Worm (Caenorhabditis elegans) whole organism, mixed stage, embryonic: ENCODE measurements around the gene F21C10.7.
A peak's percentile ranks its signal among the peaks of the same experiment; 100 is the strongest.

Source experiments
- M03D4.4 ChIP-seq: sonication (generic microtip); optimal IDR thresholded peaks from 2 replicates; lab custom pipeline; 2017; ENCODE audit warnings: mild to moderate bottlenecking, missing genetic modification characterization, missing compliant biosample characterization
- bed-3 ChIP-seq: fragments of 200-800 bp; sonication (Bioruptor generic); optimal IDR thresholded peaks from 3 replicates; lab custom pipeline; 2018; ENCODE audit warnings: mild to moderate bottlenecking, missing genetic modification characterization, moderate library complexity, missing compliant biosample characterization
- blmp-1 ChIP-seq: fragments of 150-350 bp; optimal IDR thresholded peaks from 2 replicates; lab custom pipeline; 2014; ENCODE audit warnings: missing biosample characterization, missing genetic modification characterization
- ceh-39 ChIP-seq: fragments of 150-350 bp; optimal IDR thresholded peaks from 2 replicates; lab custom pipeline; 2014; ENCODE audit warnings: missing biosample characterization, missing genetic modification characterization
- ceh-83 ChIP-seq: fragments of 200-800 bp; sonication (Bioruptor generic); optimal IDR thresholded peaks from 2 replicates; lab custom pipeline; 2018; ENCODE audit warnings: mild to moderate bottlenecking, missing genetic modification characterization, missing compliant biosample characterization
- ces-1 ChIP-seq: fragments of 150-350 bp; optimal IDR thresholded peaks from 2 replicates; lab custom pipeline; 2014; ENCODE audit warnings: missing biosample characterization, missing genetic modification reagents, missing genetic modification characterization
- cnd-1 ChIP-seq: fragments of 200-800 bp; sonication (Bioruptor generic); optimal IDR thresholded peaks from 2 replicates; lab custom pipeline; 2018; ENCODE audit warnings: mild to moderate bottlenecking, missing genetic modification characterization, missing compliant biosample characterization
- drap-1 ChIP-seq: fragments of 200-800 bp; sonication (Bioruptor generic); optimal IDR thresholded peaks from 3 replicates; lab custom pipeline; 2018; ENCODE audit warnings: mild to moderate bottlenecking, missing genetic modification characterization, missing compliant biosample characterization
- elt-1 ChIP-seq: sonication (generic microtip); optimal IDR thresholded peaks from 2 replicates; lab custom pipeline; 2017; ENCODE audit warnings: missing genetic modification characterization, mild to moderate bottlenecking, missing compliant biosample characterization, antibody characterized with exemption, moderate library complexity, borderline replicate concordance; ENCODE audit not compliant: insufficient read depth
- elt-3 ChIP-seq: fragments of 150-350 bp; optimal IDR thresholded peaks from 2 replicates; lab custom pipeline; 2014; ENCODE audit warnings: missing biosample characterization, missing genetic modification characterization
- ham-2 ChIP-seq: fragments of 200-800 bp; sonication (Bioruptor generic); optimal IDR thresholded peaks from 2 replicates; lab custom pipeline; 2018; ENCODE audit warnings: mild to moderate bottlenecking, missing genetic modification characterization, missing compliant biosample characterization
- hlh-1 ChIP-seq: fragments of 150-350 bp; optimal IDR thresholded peaks from 2 replicates; lab custom pipeline; 2014; ENCODE audit warnings: missing biosample characterization, missing genetic modification reagents, missing genetic modification characterization
- lin-13 ChIP-seq: fragments of 150-350 bp; optimal IDR thresholded peaks from 2 replicates; lab custom pipeline; 2014; ENCODE audit warnings: missing biosample characterization, missing genetic modification characterization
- lin-32 ChIP-seq: fragments of 200-800 bp; sonication (Bioruptor generic); optimal IDR thresholded peaks from 2 replicates; lab custom pipeline; 2018; ENCODE audit warnings: mild to moderate bottlenecking, missing genetic modification characterization, missing compliant biosample characterization
- lsy-2 ChIP-seq: fragments of 150-350 bp; optimal IDR thresholded peaks from 2 replicates; lab custom pipeline; 2014; ENCODE audit warnings: missing biosample characterization, missing genetic modification characterization
- mep-1 ChIP-seq: fragments of 150-350 bp; optimal IDR thresholded peaks from 2 replicates; lab custom pipeline; 2017; ENCODE audit warnings: missing biosample characterization, missing genetic modification reagents, missing genetic modification characterization, inconsistent platforms
- mls-2 ChIP-seq: sonication (generic microtip); optimal IDR thresholded peaks from 2 replicates; lab custom pipeline; 2016; ENCODE audit warnings: mild to moderate bottlenecking, missing genetic modification characterization, moderate library complexity, missing compliant biosample characterization
- nhr-237 ChIP-seq: fragments of 150-350 bp; optimal IDR thresholded peaks from 2 replicates; lab custom pipeline; 2014; ENCODE audit warnings: missing biosample characterization, missing genetic modification characterization
- nhr-28 ChIP-seq: fragments of 150-350 bp; optimal IDR thresholded peaks from 2 replicates; lab custom pipeline; 2014; ENCODE audit warnings: missing biosample characterization, missing genetic modification characterization
- pha-4 ChIP-seq: fragments of 150-350 bp; optimal IDR thresholded peaks from 2 replicates; lab custom pipeline; 2018; ENCODE audit warnings: missing biosample characterization, missing genetic modification reagents, missing genetic modification characterization
- sem-2 ChIP-seq: fragments of 200-800 bp; sonication (Bioruptor generic); optimal IDR thresholded peaks from 2 replicates; lab custom pipeline; 2018; ENCODE audit warnings: mild to moderate bottlenecking, missing genetic modification characterization, missing compliant biosample characterization
- snpc-4 ChIP-seq: fragments of 150-350 bp; optimal IDR thresholded peaks from 2 replicates; lab custom pipeline; 2014; ENCODE audit warnings: missing biosample characterization, missing genetic modification characterization
- sptf-1 ChIP-seq: sonication (generic microtip); optimal IDR thresholded peaks from 2 replicates; lab custom pipeline; 2017; ENCODE audit warnings: mild to moderate bottlenecking, missing genetic modification characterization, moderate library complexity, missing compliant biosample characterization
- tbx-8 ChIP-seq: fragments of 200-800 bp; sonication (Bioruptor generic); optimal IDR thresholded peaks from 2 replicates; lab custom pipeline; 2018; ENCODE audit warnings: mild to moderate bottlenecking, missing genetic modification characterization, moderate library complexity, missing compliant biosample characterization
- unc-120 ChIP-seq: sonication (generic microtip); optimal IDR thresholded peaks from 2 replicates; lab custom pipeline; 2017; ENCODE audit warnings: missing genetic modification characterization, missing compliant biosample characterization; ENCODE audit not compliant: poor library complexity, severe bottlenecking
- unc-39 ChIP-seq: fragments of 150-350 bp; optimal IDR thresholded peaks from 2 replicates; lab custom pipeline; 2014; ENCODE audit warnings: missing biosample characterization, missing genetic modification characterization
- unc-62 ChIP-seq: fragments of 150-350 bp; optimal IDR thresholded peaks from 2 replicates; lab custom pipeline; 2014; ENCODE audit warnings: missing biosample characterization, missing genetic modification reagents, missing genetic modification characterization
- zip-8 ChIP-seq: fragments of 150-350 bp; optimal IDR thresholded peaks from 2 replicates; lab custom pipeline; 2014; ENCODE audit warnings: missing biosample characterization, missing genetic modification characterization

The F21C10.7 gene

ce11 chrV:9156679-9157078 lies 44.1 kb downstream of the F21C10.7 start, which contains the start of gene B0222.15:
B0222.15 (minus strand) TSS chrV:9156779.
- no peak for TF ChIP-seq cnd-1 (tag; lab: Kevin White, UChicago)
- no peak for TF ChIP-seq mls-2 (tag; lab: Kevin White, UChicago)
- TF ChIP-seq lin-32, result no peak

- TF ChIP-seq sptf-1 (no peak), M03D4.4 (no peak), ces-1 (GFP tag; lab: Kevin White, UChicago) (peak; percentile 86)
These were observed 45.0 kb downstream of the F21C10.7 start for ce11 chrV:9157597-9157996.

ce11 chrV:9160224-9160886 lies 47.8 kb downstream of the F21C10.7 start, which contains the start of gene col-144:
col-144 (minus strand) TSS chrV:9160642.
- TF ChIP-seq hlh-1 (tag; lab: Kevin White, UChicago), result no peak
- TF ChIP-seq ceh-83 (GFP tag; lab: Kevin White, UChicago), result no peak
- no peak for TF ChIP-seq pha-4 (tag; lab: Kevin White, UChicago)
- TF ChIP-seq elt-3 (tag; lab: Kevin White, UChicago), result no peak
- no peak for TF ChIP-seq tbx-8 (GFP tag; lab: Kevin White, UChicago)
- TF ChIP-seq nhr-237 (tag; lab: Kevin White, UChicago), result no peak
- TF ChIP-seq mls-2 (tag; lab: Kevin White, UChicago), result no peak
- TF ChIP-seq blmp-1 (tag; lab: Kevin White, UChicago), result no peak
- no peak for TF ChIP-seq drap-1 (GFP tag; lab: Kevin White, UChicago)
- TF ChIP-seq lsy-2 (tag; lab: Kevin White, UChicago), result no peak
- no peak for TF ChIP-seq ceh-39 (tag; lab: Kevin White, UChicago)
- TF ChIP-seq mep-1 (tag; lab: Kevin White, UChicago), result no peak
- TF ChIP-seq unc-39, result no peak
- TF ChIP-seq M03D4.4, result no peak
- TF ChIP-seq elt-1 (tag; lab: Kevin White, UChicago), result no peak
- no peak for TF ChIP-seq ham-2 (GFP tag; lab: Kevin White, UChicago)
- no peak for TF ChIP-seq bed-3 (GFP tag; lab: Kevin White, UChicago)
- no peak for TF ChIP-seq sem-2 (GFP tag; lab: Kevin White, UChicago)

- TF ChIP-seq zip-8 (no peak), ces-1 (GFP tag; lab: Kevin White, UChicago) (no peak), sem-2 (GFP tag; lab: Kevin White, UChicago) (no peak)
These were observed 49.7 kb downstream of the F21C10.7 start for ce11 chrV:9162118-9162729.

- TF ChIP-seq drap-1 (GFP tag; lab: Kevin White, UChicago) (no peak), lin-13 (tag; lab: Kevin White, UChicago) (no peak), ceh-39 (tag; lab: Kevin White, UChicago) (no peak), blmp-1 (tag; lab: Kevin White, UChicago) (no peak), hlh-1 (tag; lab: Kevin White, UChicago) (no peak), mls-2 (tag; lab: Kevin White, UChicago) (no peak), zip-8 (no peak), ham-2 (GFP tag; lab: Kevin White, UChicago) (no peak)
These were observed 50.4 kb downstream of the F21C10.7 start, which contains the start of gene col-145 for ce11 chrV:9162955-9163468. col-145 (minus strand) TSS chrV:9163005.

- TF ChIP-seq unc-62 (GFP tag; lab: Kevin White, UChicago), result no peak
- TF ChIP-seq nhr-28 (tag; lab: Kevin White, UChicago), result no peak
- no peak for TF ChIP-seq lin-32
- no peak for TF ChIP-seq snpc-4
- no peak for TF ChIP-seq lin-13 (tag; lab: Kevin White, UChicago)
- no peak for TF ChIP-seq M03D4.4
- no peak for TF ChIP-seq ces-1 (GFP tag; lab: Kevin White, UChicago)
- no peak for TF ChIP-seq unc-120 (tag; lab: Kevin White, UChicago)
- no peak for TF ChIP-seq mls-2 (tag; lab: Kevin White, UChicago)
- no peak for TF ChIP-seq bed-3 (GFP tag; lab: Kevin White, UChicago)
These were observed 51.3 kb downstream of the F21C10.7 start for ce11 chrV:9163897-9164296.
